Worm (Caenorhabditis elegans) whole organism, L4/young adult: ENCODE measurements around the gene ZK177.2.
"Not testable (repeated sequence)": the region's sequence is repeated elsewhere in the genome, so short reads cannot be mapped to it uniquely, and the experiment has no call there.

Experiments used
- W03F9.2 ChIP-seq: fragments of 150-350 bp; optimal IDR thresholded peaks from 2 replicates; lab custom pipeline; 2014; ENCODE audit warnings: missing biosample characterization, missing genetic modification characterization
- dao-5 ChIP-seq: sonication (generic microtip); optimal IDR thresholded peaks from 2 replicates; lab custom pipeline; 2016; ENCODE audit warnings: missing genotype, missing genetic modification characterization, moderate library complexity, missing compliant biosample characterization
- him-1 ChIP-seq: sonication (generic microtip); optimal IDR thresholded peaks from 2 replicates; lab custom pipeline; 2016; ENCODE audit warnings: missing genotype, missing genetic modification reagents, missing genetic modification characterization, missing compliant biosample characterization

Gene ZK177.2

DNA sequence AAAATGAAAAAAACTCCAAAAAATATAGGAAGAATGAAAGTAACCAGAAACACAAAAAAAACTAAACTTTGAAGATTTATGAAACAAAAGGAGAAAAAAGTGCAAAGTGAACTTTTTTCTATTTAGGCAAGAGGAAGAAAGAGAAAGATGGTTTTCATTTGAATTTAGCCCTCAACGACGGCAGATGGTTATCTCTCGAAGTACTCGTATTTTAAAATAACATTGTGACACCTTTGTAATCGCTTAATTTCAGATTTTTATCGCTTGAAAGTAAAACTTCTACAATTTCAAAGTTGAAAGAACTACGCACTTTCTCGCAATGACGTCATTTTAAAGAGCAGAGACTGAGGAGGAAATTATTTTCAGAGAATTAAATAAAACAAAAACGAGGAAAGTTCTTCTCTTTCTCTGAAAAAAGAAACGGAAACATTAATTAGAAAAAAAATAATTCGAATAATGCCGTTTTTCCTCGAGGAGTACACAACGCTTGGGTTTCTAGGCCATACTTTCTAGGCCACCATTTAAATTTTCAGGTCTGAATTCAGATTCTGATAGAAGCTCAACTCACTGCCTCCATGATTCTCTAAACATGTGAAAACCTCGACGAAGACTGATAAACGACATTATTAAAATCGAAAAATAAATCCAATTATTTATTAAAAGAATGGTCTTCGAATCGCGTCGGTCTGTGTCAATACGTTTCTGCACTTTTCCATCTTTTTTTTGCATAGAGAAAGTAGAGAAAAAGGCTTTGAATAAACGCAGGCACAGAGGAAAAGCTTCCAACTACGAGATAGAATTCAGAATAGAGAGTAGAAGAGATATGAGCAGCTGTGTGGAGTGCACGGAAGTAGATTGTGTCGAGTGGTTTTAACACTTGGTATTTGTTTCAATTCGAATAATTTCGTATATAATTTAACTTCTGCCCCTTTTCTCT is 7.3 kb upstream of the ZK177.2 start:
- TF ChIP-seq him-1 (tag; lab: Kevin White, UChicago), result no peak
- TF ChIP-seq W03F9.2, result no peak
- no peak for TF ChIP-seq dao-5 (tag; lab: Kevin White, UChicago)

ce11 chrII:5512473-5513097 is 6.4 kb upstream of the ZK177.2 start:
- no peak for TF ChIP-seq him-1 (tag; lab: Kevin White, UChicago)
- TF ChIP-seq W03F9.2, result no peak
- TF ChIP-seq dao-5 (tag; lab: Kevin White, UChicago), result no peak

ce11 chrII:5514846-5515245 is 4.2 kb upstream of the ZK177.2 start, which contains the start of gene sahd-1:
sahd-1 (minus strand) TSS chrII:5514945.
- TF ChIP-seq dao-5 (tag; lab: Kevin White, UChicago) (no peak), him-1 (tag; lab: Kevin White, UChicago) (no peak), W03F9.2 (no peak)

DNA sequence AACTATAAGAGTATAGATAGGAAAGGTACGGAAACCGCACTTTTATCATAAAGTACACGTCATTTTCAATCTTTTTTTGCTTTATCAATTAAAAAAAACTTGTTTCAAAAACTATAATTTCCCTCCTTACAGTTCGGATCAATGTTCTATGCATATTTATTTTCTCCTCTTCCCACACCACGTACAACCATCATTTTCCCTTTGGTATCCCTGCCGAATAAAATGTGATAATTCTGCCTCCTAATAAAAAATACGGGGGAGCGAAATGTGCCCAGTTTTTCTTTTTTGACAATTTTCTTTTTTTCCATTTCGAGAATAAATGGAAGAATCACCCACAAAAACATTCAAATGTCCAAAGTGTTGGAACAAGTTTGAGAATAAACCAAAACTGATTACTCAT is 3.5 kb upstream of the ZK177.2 start, which contains the start of gene ZK177.3:
Gene ZK177.3, plus strand, starts transcription at position 301 of the 400 bp plus-strand sequence.
- TF ChIP-seq W03F9.2 (no peak), dao-5 (tag; lab: Kevin White, UChicago) (no peak), him-1 (tag; lab: Kevin White, UChicago) (no peak)

ce11 chrII:5517643-5518042 is 1.4 kb upstream of the ZK177.2 start, which contains the start of gene ZK177.9:
ZK177.9 (minus strand) TSS chrII:5517743.
- TF ChIP-seq dao-5 (tag; lab: Kevin White, UChicago), result no peak
- no peak for TF ChIP-seq him-1 (tag; lab: Kevin White, UChicago)
- TF ChIP-seq W03F9.2, result no peak

ce11 chrII:5518055-5518454 is 955 bp upstream of the ZK177.2 start:
- no peak for TF ChIP-seq him-1 (tag; lab: Kevin White, UChicago)

DNA sequence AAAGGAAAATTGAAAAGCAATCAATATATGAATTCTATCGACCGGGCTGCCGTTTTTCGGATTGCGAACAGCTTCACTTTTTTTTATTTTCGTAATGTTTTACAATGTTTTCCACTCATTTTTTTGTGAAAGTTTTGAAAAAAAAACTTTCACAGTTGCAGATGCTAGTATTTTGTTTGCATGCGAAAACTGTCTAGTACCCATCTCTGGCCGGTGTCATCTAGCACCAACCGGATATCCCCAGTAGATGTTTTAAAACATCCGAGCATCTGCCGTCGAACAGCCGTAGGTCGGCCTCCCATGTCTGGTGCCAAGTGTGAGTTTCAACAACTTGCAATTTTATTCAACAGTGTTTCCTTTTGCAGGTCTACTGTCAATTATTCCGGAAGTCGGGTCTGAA is 2.4 kb downstream of the ZK177.2 start, which contains the start of gene ZK177.12:
Gene ZK177.12, plus strand, starts transcription at position 301 of the 400 bp plus-strand sequence.
- TF ChIP-seq dao-5 (tag; lab: Kevin White, UChicago) (no peak), him-1 (tag; lab: Kevin White, UChicago) (no peak), W03F9.2 (no peak)

DNA sequence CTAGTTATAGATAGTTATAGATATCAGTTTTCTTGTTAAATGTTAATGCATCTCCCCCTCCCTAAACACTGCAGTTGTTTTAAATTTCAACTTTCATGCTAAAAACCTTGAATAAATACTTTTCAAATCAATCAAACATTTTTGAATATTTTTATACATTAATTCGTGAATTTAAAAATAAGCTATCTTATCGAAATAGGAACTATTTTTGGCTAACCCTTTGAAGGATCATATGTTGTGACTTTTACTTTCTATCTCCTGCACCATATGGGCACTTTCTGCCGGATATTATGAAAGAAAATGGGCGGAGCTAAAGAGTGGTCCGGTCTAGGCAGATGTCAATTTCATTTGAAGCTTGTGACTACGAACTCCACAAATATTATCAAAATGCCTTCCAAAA is 3.6 kb downstream of the ZK177.2 start, which contains the start of gene ZK177.11:
Gene ZK177.11, plus strand, starts transcription at position 301 of the 400 bp plus-strand sequence.
- no peak for TF ChIP-seq W03F9.2
- TF ChIP-seq dao-5 (tag; lab: Kevin White, UChicago), result no peak

DNA sequence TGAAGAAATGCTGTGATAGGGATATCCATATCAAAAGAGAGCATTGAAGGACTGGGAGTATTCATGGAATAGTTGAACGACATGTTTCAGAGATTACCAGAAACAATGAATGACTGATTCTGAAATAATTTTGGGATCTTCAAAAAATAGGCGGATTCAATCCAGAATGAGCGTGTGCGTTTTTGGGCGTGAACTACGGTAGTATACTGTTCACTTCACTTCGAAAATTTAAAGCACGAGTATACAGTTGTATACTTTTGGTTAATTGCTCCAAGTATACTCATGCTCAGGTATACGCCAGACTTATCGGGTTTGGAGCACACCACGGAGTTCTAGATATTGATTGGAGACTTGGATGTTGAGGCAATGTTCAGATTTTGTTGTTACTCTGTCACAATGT is 6.3 kb downstream of the ZK177.2 start, which contains the start of gene tbx-35:
Gene tbx-35, minus strand, starts transcription at position 101 of the 400 bp plus-strand sequence.
- TF ChIP-seq dao-5 (tag; lab: Kevin White, UChicago) (no peak), him-1 (tag; lab: Kevin White, UChicago) (no peak), W03F9.2 (no peak)

DNA sequence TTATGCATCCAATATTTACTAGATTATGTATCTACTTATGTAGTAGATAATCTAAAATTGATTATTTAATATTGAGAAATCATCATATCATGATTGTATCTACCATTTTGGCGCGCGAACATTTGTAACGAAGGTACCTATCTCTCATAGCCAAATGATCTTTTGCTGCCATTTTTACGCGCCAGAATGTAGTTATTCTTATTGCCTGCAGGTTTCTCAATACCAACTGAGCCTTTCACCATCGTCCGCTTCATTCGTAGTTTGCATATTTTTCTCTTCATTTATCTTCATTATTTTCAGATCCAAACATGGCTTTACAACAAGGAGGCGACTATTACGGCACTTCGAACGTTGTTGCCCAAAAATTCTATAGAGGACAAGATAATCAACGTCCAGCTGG is 8.8 kb downstream of the ZK177.2 start, which contains the start of gene ZK177.1:
Gene ZK177.1, plus strand, starts transcription at position 301 of the 400 bp plus-strand sequence.
- TF ChIP-seq him-1 (tag; lab: Kevin White, UChicago) (no peak), dao-5 (tag; lab: Kevin White, UChicago) (no peak), W03F9.2 (no peak)

ce11 chrII:5531855-5532328 is 12.9 kb downstream of the ZK177.2 start, which contains the start of gene C17C3.9:
C17C3.9 (minus strand) TSS chrII:5532278.
- TF ChIP-seq W03F9.2 (no peak), him-1 (tag; lab: Kevin White, UChicago) (no peak), dao-5 (tag; lab: Kevin White, UChicago) (no peak)

ce11 chrII:5533642-5534041 is 14.6 kb downstream of the ZK177.2 start, which contains the start of gene hlh-26:
hlh-26 (minus strand) TSS chrII:5533742.
- TF ChIP-seq him-1 (tag; lab: Kevin White, UChicago) (no peak), dao-5 (tag; lab: Kevin White, UChicago) (no peak)

DNA sequence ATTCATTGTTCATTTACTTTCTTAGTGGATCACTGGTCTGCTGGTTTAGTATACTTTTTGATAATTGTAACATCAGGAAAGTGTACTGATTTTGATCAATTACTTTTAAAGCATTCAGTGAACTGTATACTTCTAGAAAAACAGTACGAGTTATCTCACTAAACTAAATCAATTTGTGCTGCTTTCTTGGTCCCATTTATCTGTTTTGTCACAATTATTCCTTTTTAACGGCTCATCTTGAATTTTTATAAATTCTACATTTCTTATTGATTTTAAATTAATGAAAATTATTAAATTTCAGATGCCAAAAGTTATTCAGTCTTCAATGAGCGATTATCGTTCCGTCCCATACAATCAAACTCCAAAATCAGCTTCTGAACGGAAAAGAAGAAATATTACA is 15.9 kb downstream of the ZK177.2 start, which contains the start of gene hlh-25:
Gene hlh-25, plus strand, starts transcription at position 301 of the 400 bp plus-strand sequence.
- not testable (repeated sequence) for TF ChIP-seq W03F9.2; him-1 (tag; lab: Kevin White, UChicago); dao-5 (tag; lab: Kevin White, UChicago)
